Worm (Caenorhabditis elegans) whole organism, L4 larva: ENCODE data around the gene T05H4.15.

Experiments
- daf-16 ChIP-seq, 3 experiments: sonication (generic microtip); optimal IDR thresholded peaks; 2 replicates each; lab custom pipeline; 2016 to 2017; ENCODE audit warnings: missing genetic modification characterization in 3 of 3, missing genetic modification reagents in 3 of 3, mild to moderate bottlenecking in 2 of 3, missing compliant biosample characterization in 2 of 3, missing biosample characterization in 1 of 3, moderate library complexity in 1 of 3
- lin-13 ChIP-seq: fragments of 150-350 bp; optimal IDR thresholded peaks from 2 replicates; lab custom pipeline; 2014; ENCODE audit warnings: missing biosample characterization, missing genetic modification reagents, missing genetic modification characterization
- mdl-1 ChIP-seq, 2 experiments: fragments of 150-350 bp in 1 of 2; sonication (generic microtip) in 1 of 2; optimal IDR thresholded peaks; 2 replicates each; lab custom pipeline; 2014 to 2017; ENCODE audit warnings: missing biosample characterization in 2 of 2, missing genetic modification characterization in 2 of 2
- tag-97 ChIP-seq: fragments of 200-800 bp; sonication (Bioruptor generic); IDR thresholded peaks from 2 replicates; pipeline ENCODE4 v1.3.6; 2022; ENCODE audit warnings: missing genetic modification characterization, missing compliant biosample characterization
- zag-1 ChIP-seq: fragments of 150-350 bp; optimal IDR thresholded peaks from 2 replicates; lab custom pipeline; 2014; ENCODE audit warnings: missing biosample characterization, missing genetic modification characterization

- TF ChIP-seq tag-97 (GFP tag; lab: Robert Waterston, UW) (no peak), daf-16 (GFP tag; optimal IDR thresholded peaks at IDR 0.05; lab: Kevin White, UChicago) (no peak), daf-16 (tag; optimal IDR thresholded peaks at IDR 0.05; lab: Kevin White, UChicago) (peak; percentile 62), mdl-1 (tag; optimal IDR thresholded peaks at IDR 0.05; lab: Kevin White, UChicago) (peak in 1 of 2 experiments; percentile 17), lin-13 (GFP tag; lab: Kevin White, UChicago) (peak; percentile 6), zag-1 (no peak)
Observed at ce11 chrV:6488849-6489248, 47.3 kb upstream of the T05H4.15 start, which contains the start of gene lec-10.
